Fruit fly (Drosophila melanogaster) S2 (cell line): ENCODE measurements around the gene CG45049.

ENCODE experiments used
- CG8478 ChIP-seq: fragments of >200 bp; optimal IDR thresholded peaks from 2 replicates; lab custom pipeline; 2018
- CTCF ChIP-seq, 2 experiments: fragments of >200 bp; optimal IDR thresholded peaks; 2 replicates each; lab custom pipeline; 2018

DNA sequence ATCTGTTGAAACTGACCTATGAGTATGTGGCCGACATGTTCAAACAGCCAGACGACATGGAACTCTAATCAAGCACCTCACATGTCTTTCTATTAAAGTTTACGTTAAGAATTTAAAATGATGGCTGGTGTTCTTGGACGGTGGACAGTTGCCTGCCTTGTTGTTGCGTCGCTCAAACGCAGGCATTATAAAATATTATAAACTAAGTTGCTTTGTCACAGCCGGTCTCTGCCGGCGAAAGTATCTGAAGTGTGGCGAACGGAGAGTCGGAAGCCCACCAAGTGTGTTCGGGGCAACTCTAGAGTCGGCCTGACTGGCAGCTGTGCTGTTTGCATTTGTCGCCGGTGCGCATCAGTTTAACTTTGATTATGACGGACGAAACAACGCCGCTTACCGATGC lies 32.1 kb upstream of the CG45049 start, which contains the start of gene cd:
- TF ChIP-seq CTCF (optimal IDR thresholded peaks at IDR 0.05; lab: Kevin White, UChicago) (no peak), CG8478 (lab: Kevin White, UChicago) (no peak)
